Fruit fly (Drosophila melanogaster) whole organism, prepupa: Measurements from ENCODE around the gene mip130.

ENCODE experiments used
- Blimp-1 ChIP-seq: fragments of 200-800 bp; sonication (Bioruptor generic); optimal IDR thresholded peaks from 3 replicates; lab custom pipeline; 2017; ENCODE audit warnings: missing biosample characterization, missing genetic modification characterization, mild to moderate bottlenecking, moderate library complexity, missing genetic modification reagents
- CG11294 ChIP-seq: fragments of 200-800 bp; sonication (Bioruptor generic); IDR thresholded peaks from 2 replicates; pipeline ENCODE4 v1.3.6; 2022; ENCODE audit warnings: missing biosample characterization, missing genetic modification characterization
- CG11762 ChIP-seq: fragments of 200-800 bp; sonication (Bioruptor generic); optimal IDR thresholded peaks from 3 replicates; lab custom pipeline; 2016; ENCODE audit warnings: missing biosample characterization, missing genetic modification characterization; ENCODE audit not compliant: insufficient read depth
- CG11902 ChIP-seq: fragments of 200-800 bp; sonication (Bioruptor generic); optimal IDR thresholded peaks from 3 replicates; lab custom pipeline; 2016; ENCODE audit warnings: missing biosample characterization, missing genetic modification characterization
- CG15336 ChIP-seq: fragments of 200-800 bp; sonication (Bioruptor generic); IDR thresholded peaks from 2 replicates; pipeline ENCODE4 v1.3.6; 2022; ENCODE audit warnings: missing biosample characterization, missing genetic modification characterization
- CG1621 ChIP-seq: fragments of 200-800 bp; sonication (Bioruptor generic); optimal IDR thresholded peaks from 3 replicates; lab custom pipeline; 2018; ENCODE audit warnings: missing biosample characterization, mild to moderate bottlenecking, missing genetic modification characterization
- CG16779 ChIP-seq: fragments of 200-800 bp; sonication (Bioruptor generic); optimal IDR thresholded peaks from 3 replicates; lab custom pipeline; 2017; ENCODE audit warnings: missing biosample characterization, mild to moderate bottlenecking, missing genetic modification characterization
- CG3032 ChIP-seq: fragments of 200-800 bp; optimal IDR thresholded peaks from 2 replicates; lab custom pipeline; 2019; ENCODE audit warnings: missing biosample characterization, mild to moderate bottlenecking, missing genetic modification characterization, moderate library complexity
- CG31627 ChIP-seq: fragments of 200-800 bp; sonication (Bioruptor generic); optimal IDR thresholded peaks from 3 replicates; lab custom pipeline; 2016; ENCODE audit warnings: missing biosample characterization, missing genetic modification characterization
- CG32006 ChIP-seq: fragments of 200-800 bp; sonication (Bioruptor generic); optimal IDR thresholded peaks from 3 replicates; lab custom pipeline; 2017; ENCODE audit warnings: missing biosample characterization, mild to moderate bottlenecking, missing genetic modification characterization
- CG34406 ChIP-seq: fragments of 200-800 bp; sonication (Bioruptor generic); optimal IDR thresholded peaks from 3 replicates; lab custom pipeline; 2016; ENCODE audit warnings: missing biosample characterization, missing genetic modification characterization
- CG3919 ChIP-seq: fragments of 200-800 bp; sonication (Bioruptor generic); optimal IDR thresholded peaks from 3 replicates; lab custom pipeline; 2016; ENCODE audit warnings: missing biosample characterization, missing genetic modification characterization
- CG4318 ChIP-seq: fragments of 200-800 bp; sonication (Bioruptor generic); optimal IDR thresholded peaks from 3 replicates; lab custom pipeline; 2017; ENCODE audit warnings: missing biosample characterization, mild to moderate bottlenecking, missing genetic modification characterization
- CG6163 ChIP-seq: fragments of 200-800 bp; sonication (Bioruptor generic); IDR thresholded peaks from 3 replicates; pipeline ENCODE4 v1.3.6; 2022; ENCODE audit warnings: missing biosample characterization, missing genetic modification characterization
- CG6792 ChIP-seq: fragments of 200-800 bp; sonication (Bioruptor generic); optimal IDR thresholded peaks from 3 replicates; lab custom pipeline; 2016; ENCODE audit warnings: missing biosample characterization, missing genetic modification characterization
- CG6808 ChIP-seq: fragments of 200-800 bp; sonication (Bioruptor generic); optimal IDR thresholded peaks from 3 replicates; lab custom pipeline; 2017; ENCODE audit warnings: missing biosample characterization, missing genetic modification characterization, mild to moderate bottlenecking, moderate library complexity, missing genetic modification reagents
- CG6854 ChIP-seq: fragments of 200-800 bp; sonication (Bioruptor generic); optimal IDR thresholded peaks from 2 replicates; lab custom pipeline; 2017; ENCODE audit warnings: missing biosample characterization, mild to moderate bottlenecking, missing genetic modification characterization
- CG7368 ChIP-seq: fragments of 200-800 bp; sonication (Bioruptor generic); optimal IDR thresholded peaks from 3 replicates; lab custom pipeline; 2016; ENCODE audit warnings: missing biosample characterization, missing genetic modification characterization
- CG8319 ChIP-seq: fragments of 200-800 bp; sonication (Bioruptor generic); optimal IDR thresholded peaks from 3 replicates; lab custom pipeline; 2016; ENCODE audit warnings: missing biosample characterization, missing genetic modification characterization
- CG8632 ChIP-seq: fragments of 200-800 bp; sonication (Bioruptor generic); optimal IDR thresholded peaks from 3 replicates; lab custom pipeline; 2016; ENCODE audit warnings: missing biosample characterization, missing genetic modification characterization
- CG9139 ChIP-seq: fragments of 200-800 bp; sonication (Bioruptor generic); optimal IDR thresholded peaks from 3 replicates; lab custom pipeline; 2017; ENCODE audit warnings: missing biosample characterization, mild to moderate bottlenecking, missing genetic modification characterization
- Eip78C ChIP-seq: fragments of 200-800 bp; sonication (Bioruptor generic); peaks from one replicate; lab custom pipeline; 2016; ENCODE audit warnings: missing biosample characterization, missing genetic modification characterization
- Eip93F ChIP-seq: fragments of 200-800 bp; sonication (Bioruptor generic); optimal IDR thresholded peaks from 2 replicates; lab custom pipeline; 2016; ENCODE audit warnings: missing biosample characterization, mild to moderate bottlenecking, missing genetic modification characterization
- Ets21C ChIP-seq: fragments of 200-800 bp; sonication (Bioruptor generic); optimal IDR thresholded peaks from 3 replicates; lab custom pipeline; 2016; ENCODE audit warnings: missing biosample characterization, missing genetic modification characterization
- Ets96B ChIP-seq: fragments of 200-800 bp; optimal IDR thresholded peaks from 2 replicates; lab custom pipeline; 2019; ENCODE audit warnings: missing biosample characterization, mild to moderate bottlenecking, missing genetic modification characterization, moderate library complexity
- Gug ChIP-seq: fragments of 200-800 bp; sonication (Bioruptor generic); IDR thresholded peaks from 2 replicates; pipeline ENCODE4 v1.3.6; 2022; ENCODE audit warnings: missing biosample characterization, missing genetic modification characterization
- Hr38 ChIP-seq: sonication (Bioruptor generic); optimal IDR thresholded peaks from 2 replicates; lab custom pipeline; 2016; ENCODE audit warnings: missing biosample characterization, missing genetic modification characterization
- Hr39 ChIP-seq: fragments of 200-800 bp; sonication (Bioruptor generic); optimal IDR thresholded peaks from 2 replicates; lab custom pipeline; 2016; ENCODE audit warnings: missing biosample characterization, missing genetic modification characterization
- Lpt ChIP-seq: fragments of 200-800 bp; sonication (Bioruptor generic); optimal IDR thresholded peaks from 3 replicates; lab custom pipeline; 2016; ENCODE audit warnings: missing biosample characterization, missing genetic modification characterization
- Met ChIP-seq: fragments of 200-800 bp; sonication (Bioruptor generic); optimal IDR thresholded peaks from 3 replicates; lab custom pipeline; 2016; ENCODE audit warnings: missing biosample characterization, missing genetic modification characterization
- Smox ChIP-seq: fragments of 200-800 bp; sonication (Bioruptor generic); optimal IDR thresholded peaks from 3 replicates; lab custom pipeline; 2016; ENCODE audit warnings: missing biosample characterization, missing genetic modification characterization
- Sox102F ChIP-seq: fragments of 200-800 bp; sonication (Bioruptor generic); optimal IDR thresholded peaks from 2 replicates; lab custom pipeline; 2016; ENCODE audit warnings: missing biosample characterization, mild to moderate bottlenecking, missing genetic modification characterization
- Sox14 ChIP-seq: fragments of 200-800 bp; sonication (Bioruptor generic); optimal IDR thresholded peaks from 3 replicates; lab custom pipeline; 2016; ENCODE audit warnings: missing biosample characterization, missing genetic modification characterization
- Sox15 ChIP-seq: fragments of 200-800 bp; sonication (Bioruptor generic); optimal IDR thresholded peaks from 3 replicates; lab custom pipeline; 2016; ENCODE audit warnings: missing biosample characterization, missing genetic modification characterization
- achi ChIP-seq: fragments of 200-800 bp; sonication (Bioruptor generic); optimal IDR thresholded peaks from 3 replicates; lab custom pipeline; 2016; ENCODE audit warnings: missing biosample characterization, missing genetic modification characterization
- dac ChIP-seq: fragments of 200-800 bp; sonication (Bioruptor generic); optimal IDR thresholded peaks from 2 replicates; lab custom pipeline; 2017; ENCODE audit warnings: missing biosample characterization, mild to moderate bottlenecking, missing genetic modification characterization
- dsx ChIP-seq: fragments of 200-800 bp; optimal IDR thresholded peaks from 3 replicates; lab custom pipeline; 2019; ENCODE audit warnings: missing biosample characterization, mild to moderate bottlenecking, missing genetic modification characterization, moderate library complexity; ENCODE audit not compliant: poor library complexity, severe bottlenecking
- eg ChIP-seq: fragments of 200-800 bp; sonication (Bioruptor generic); IDR thresholded peaks from 3 replicates; pipeline ENCODE4 v1.3.6; 2022; ENCODE audit warnings: missing biosample characterization, missing genetic modification characterization
- esn ChIP-seq: fragments of 200-800 bp; sonication (Bioruptor generic); optimal IDR thresholded peaks from 2 replicates; lab custom pipeline; 2016; ENCODE audit warnings: missing biosample characterization, mild to moderate bottlenecking, missing genetic modification characterization, moderate library complexity
- lz ChIP-seq: fragments of 200-800 bp; sonication (Bioruptor generic); optimal IDR thresholded peaks from 3 replicates; lab custom pipeline; 2016; ENCODE audit warnings: missing biosample characterization, missing genetic modification characterization
- net ChIP-seq: fragments of 200-800 bp; sonication (Bioruptor generic); optimal IDR thresholded peaks from 3 replicates; lab custom pipeline; 2016; ENCODE audit warnings: missing biosample characterization, missing genetic modification characterization
- pdm3 ChIP-seq: fragments of 200-800 bp; sonication (Bioruptor generic); optimal IDR thresholded peaks from 3 replicates; lab custom pipeline; 2016; ENCODE audit warnings: missing biosample characterization, missing genetic modification characterization
- salr ChIP-seq, 2 experiments: fragments of 200-800 bp; sonication (Bioruptor generic); optimal IDR thresholded peaks; 3 replicates each; lab custom pipeline; 2016 to 2018; ENCODE audit warnings: missing biosample characterization in 2 of 2, missing genetic modification characterization in 2 of 2, mild to moderate bottlenecking in 1 of 2
- spab ChIP-seq: fragments of 200-800 bp; sonication (Bioruptor generic); optimal IDR thresholded peaks from 2 replicates; lab custom pipeline; 2017; ENCODE audit warnings: missing biosample characterization, mild to moderate bottlenecking, missing genetic modification characterization, missing genetic modification reagents
- ss ChIP-seq, 2 experiments: fragments of 200-800 bp; sonication (Bioruptor generic); optimal IDR thresholded peaks; 2 replicates in 1 of 2; 3 replicates in 1 of 2; lab custom pipeline; 2017 to 2018; ENCODE audit warnings: mild to moderate bottlenecking in 2 of 2, missing biosample characterization in 2 of 2, missing genetic modification characterization in 2 of 2, moderate library complexity in 1 of 2
- svp ChIP-seq: fragments of 200-800 bp; sonication (Bioruptor generic); peaks from one replicate; lab custom pipeline; 2016; ENCODE audit warnings: missing biosample characterization, missing genetic modification characterization
- topi ChIP-seq: fragments of 200-800 bp; sonication (Bioruptor generic); optimal IDR thresholded peaks from 3 replicates; lab custom pipeline; 2016; ENCODE audit warnings: missing biosample characterization, missing genetic modification characterization

Gene mip130

DNA sequence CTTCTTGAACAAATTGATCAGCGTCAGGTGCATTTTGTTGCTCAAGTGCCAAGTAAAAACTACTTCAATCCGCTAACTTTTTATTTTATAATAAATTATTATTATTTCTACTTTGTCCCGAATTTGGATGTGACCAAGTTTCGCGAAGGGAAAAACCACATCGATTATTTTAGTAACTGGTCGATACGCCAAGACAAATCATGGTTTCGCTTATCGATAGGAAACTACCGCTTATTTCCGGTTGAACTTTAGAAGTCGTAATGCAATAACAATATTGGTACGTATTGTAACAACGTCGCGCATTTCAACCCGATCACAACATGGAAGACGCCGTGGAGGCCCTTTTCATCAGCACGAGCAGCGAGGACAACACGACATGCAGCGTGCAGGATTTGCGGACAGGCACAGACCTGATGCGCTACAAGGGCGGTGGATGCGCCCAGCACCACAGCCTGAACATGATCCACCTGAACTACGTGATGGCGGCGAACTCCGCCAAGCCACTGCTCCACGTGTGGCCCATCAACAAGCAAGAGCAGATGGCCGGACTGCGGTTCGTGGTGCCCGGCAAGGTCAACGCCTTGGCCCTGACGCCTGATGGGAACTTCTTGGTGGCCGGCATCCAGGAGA, 30.8 kb upstream of the mip130 start, which contains the start of the genes CG14817 and CG14805 (continued):
- peak; percentile 48 for TF ChIP-seq lz (GFP tag; lab: Kevin White, UChicago)
- no peak for TF ChIP-seq CG11294 (GFP tag; lab: Robert Waterston, UW)
- TF ChIP-seq CG7368 (GFP tag; lab: Kevin White, UChicago), result no peak
- TF ChIP-seq Smox (GFP tag; lab: Kevin White, UChicago), result no peak
- TF ChIP-seq CG34406 (GFP tag; lab: Kevin White, UChicago), result peak; percentile 71
- peak; percentile 91 for TF ChIP-seq CG6854
- TF ChIP-seq CG1621 (tag; lab: Kevin White, UChicago), result peak; percentile 53
- TF ChIP-seq CG31627 (GFP tag; lab: Kevin White, UChicago), result no peak
- TF ChIP-seq, all 60 proteins: peak for 20

DNA sequence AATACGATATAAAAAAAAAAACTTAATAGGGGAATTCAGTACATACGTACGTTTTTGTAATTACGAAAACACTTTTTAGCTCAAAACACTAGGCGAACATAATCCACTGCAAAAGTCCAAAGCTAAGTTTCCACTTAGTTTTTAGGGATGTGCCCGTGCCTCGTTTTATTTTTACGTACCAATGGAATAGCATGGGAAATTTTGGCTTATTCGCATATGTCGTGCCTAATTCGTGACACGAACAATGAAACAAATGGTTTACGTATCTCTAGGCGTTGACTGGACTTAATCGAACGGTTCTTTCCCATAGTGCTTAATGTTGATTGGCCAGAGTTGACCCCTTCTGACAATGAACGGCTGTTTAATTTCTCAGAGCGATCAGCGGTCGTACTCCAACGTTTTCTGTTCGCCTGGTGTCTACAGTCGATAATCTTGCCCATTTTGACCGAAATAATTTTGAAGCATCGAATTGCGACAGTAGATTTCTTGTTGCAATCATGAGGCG, 28.4 kb upstream of the mip130 start, which contains the start of gene CG14818:
CG14818 (minus strand) TSS at position 169 of the 505 bp plus-strand sequence.
- no peak for TF ChIP-seq CG6808
- peak; percentile 35 for TF ChIP-seq CG11762 (GFP tag; lab: Kevin White, UChicago)
- peak; percentile 71 for TF ChIP-seq CG31627 (GFP tag; lab: Kevin White, UChicago)
- no peak for TF ChIP-seq Eip93F (GFP tag; lab: Kevin White, UChicago)
- no peak for TF ChIP-seq Blimp-1 (GFP tag; lab: Kevin White, UChicago)
- TF ChIP-seq spab, result no peak
- peak; percentile 42 for TF ChIP-seq Lpt (GFP tag; lab: Kevin White, UChicago)
- TF ChIP-seq topi (GFP tag; lab: Kevin White, UChicago), result peak; percentile 71
- peak; percentile 35 for TF ChIP-seq CG6792
- no peak for TF ChIP-seq CG8319 (GFP tag; lab: Kevin White, UChicago)
- no peak for TF ChIP-seq Ets21C (GFP tag; lab: Kevin White, UChicago)
- peak; percentile 17 for TF ChIP-seq dsx
- peak; percentile 69 for TF ChIP-seq Hr39 (GFP tag; lab: Kevin White, UChicago)
- peak; percentile 39 for TF ChIP-seq dac
- peak; percentile 69 for TF ChIP-seq esn (GFP tag; lab: Kevin White, UChicago)
- TF ChIP-seq Smox (GFP tag; lab: Kevin White, UChicago), result peak; percentile 64
- peak; percentile 45 for TF ChIP-seq CG1621 (tag; lab: Kevin White, UChicago)
- TF ChIP-seq Ets96B (tag; lab: Kevin White, UChicago), result no peak
- no peak for TF ChIP-seq CG32006 (GFP tag; lab: Kevin White, UChicago)
- TF ChIP-seq Sox15 (GFP tag; lab: Kevin White, UChicago), result peak; percentile 63
- peak; percentile 55 for TF ChIP-seq Sox14 (GFP tag; lab: Kevin White, UChicago)
- TF ChIP-seq CG15336, result peak; percentile 53
- TF ChIP-seq Eip78C (GFP tag; lab: Kevin White, UChicago), result peak; percentile 78
- no peak for TF ChIP-seq CG4318 (GFP tag; lab: Kevin White, UChicago)
- no peak for TF ChIP-seq CG16779 (tag; lab: Kevin White, UChicago)
- TF ChIP-seq achi (GFP tag; lab: Kevin White, UChicago), result peak; percentile 54
- TF ChIP-seq Gug (GFP tag; lab: Robert Waterston, UW), result peak; percentile 42
- no peak for TF ChIP-seq Sox102F (GFP tag; lab: Kevin White, UChicago)
- TF ChIP-seq CG11294 (GFP tag; lab: Robert Waterston, UW), result 0 out of 2 replicates have a peak, but pooled peaks have one; percentile 44
- TF ChIP-seq net, result peak; percentile 11
- no peak for TF ChIP-seq salr (GFP tag; optimal IDR thresholded peaks at IDR 0.05; lab: Kevin White, UChicago)
- peak; percentile 73 for TF ChIP-seq Met (GFP tag; lab: Kevin White, UChicago)
- TF ChIP-seq CG34406 (GFP tag; lab: Kevin White, UChicago), result peak; percentile 41
- peak; percentile 18 for TF ChIP-seq CG7368 (GFP tag; lab: Kevin White, UChicago)
- TF ChIP-seq CG9139 (GFP tag; lab: Kevin White, UChicago), result no peak
- no peak for TF ChIP-seq pdm3
- TF ChIP-seq CG8632 (GFP tag; lab: Kevin White, UChicago), result no peak
- peak; percentile 66 for TF ChIP-seq CG6163 (GFP tag; lab: Robert Waterston, UW)
- TF ChIP-seq CG3032 (tag; lab: Kevin White, UChicago), result peak; percentile 21
- TF ChIP-seq Hr38 (GFP tag; lab: Kevin White, UChicago), result no peak
- TF ChIP-seq eg (GFP tag; lab: Robert Waterston, UW), result peak; percentile 79
- TF ChIP-seq CG3919 (GFP tag; lab: Kevin White, UChicago), result peak; percentile 65
- peak; percentile 96 for TF ChIP-seq svp (GFP tag; lab: Kevin White, UChicago)
- TF ChIP-seq lz (GFP tag; lab: Kevin White, UChicago), result peak; percentile 64
- no peak for TF ChIP-seq CG11902 (GFP tag; lab: Kevin White, UChicago)
- peak in 1 of 2 experiments; percentile 25 for TF ChIP-seq ss (GFP tag; optimal IDR thresholded peaks at IDR 0.05; lab: Kevin White, UChicago)
